Fruit fly (Drosophila melanogaster) whole organism, wandering third instar larva: ENCODE measurements around the gene MetRS-m.

Experiments
- CrebA ChIP-seq: fragments of 200-800 bp; sonication (Bioruptor generic); optimal IDR thresholded peaks from 2 replicates; lab custom pipeline; 2016; ENCODE audit warnings: missing biosample characterization, mild to moderate bottlenecking, missing genetic modification characterization, borderline replicate concordance
- Mio ChIP-seq: sonication (Bioruptor generic); optimal IDR thresholded peaks from 2 replicates; lab custom pipeline; 2016; ENCODE audit warnings: missing biosample characterization, missing genetic modification characterization
- N ChIP-seq: fragments of >200 bp; optimal IDR thresholded peaks from 2 replicates; lab custom pipeline; 2018; ENCODE audit warnings: missing biosample characterization, missing external identifiers, missing genetic modification characterization
- br ChIP-seq: fragments of 200-800 bp; sonication (Bioruptor generic); optimal IDR thresholded peaks from 2 replicates; lab custom pipeline; 2016; ENCODE audit warnings: missing biosample characterization, missing genetic modification characterization
- dmrt93B ChIP-seq: fragments of 200-800 bp; sonication (Bioruptor generic); optimal IDR thresholded peaks from 2 replicates; lab custom pipeline; 2018; ENCODE audit warnings: missing biosample characterization, mild to moderate bottlenecking, missing genetic modification characterization
- dsf ChIP-seq: sonication (Bioruptor generic); optimal IDR thresholded peaks from 2 replicates; lab custom pipeline; 2016; ENCODE audit warnings: missing biosample characterization, missing genetic modification characterization, borderline replicate concordance
- fru ChIP-seq: fragments of 200-800 bp; sonication (Bioruptor generic); optimal IDR thresholded peaks from 3 replicates; lab custom pipeline; 2016; ENCODE audit warnings: missing biosample characterization, mild to moderate bottlenecking, missing genetic modification characterization
- pan ChIP-seq: fragments of >200 bp; optimal IDR thresholded peaks from 2 replicates; lab custom pipeline; 2017
- psq ChIP-seq: fragments of 200-800 bp; sonication (Bioruptor generic); optimal IDR thresholded peaks from 3 replicates; lab custom pipeline; 2017; ENCODE audit warnings: missing biosample characterization, mild to moderate bottlenecking, missing genetic modification characterization, moderate library complexity
- sage ChIP-seq: fragments of 200-800 bp; sonication (Bioruptor generic); optimal IDR thresholded peaks from 2 replicates; lab custom pipeline; 2016; ENCODE audit warnings: missing biosample characterization, mild to moderate bottlenecking, missing genetic modification characterization

DNA sequence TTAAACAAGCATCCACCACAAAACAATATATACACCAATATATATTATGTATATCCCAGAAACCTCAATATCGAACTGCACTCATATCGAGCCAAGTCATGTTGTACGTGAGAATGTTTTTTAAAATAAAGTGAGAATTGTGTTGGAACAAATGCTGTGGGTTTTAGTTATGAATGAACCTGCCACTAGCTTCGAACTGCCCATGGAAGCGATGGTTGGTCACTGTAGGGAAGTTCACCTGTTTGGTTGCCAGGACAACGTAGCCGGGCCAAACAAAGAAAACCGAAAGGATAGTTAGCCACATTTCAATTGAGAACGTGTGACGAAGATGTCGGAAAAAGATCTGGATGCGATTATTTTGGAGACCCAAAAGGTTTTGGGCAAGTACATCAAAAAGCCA is 42.3 kb upstream of the MetRS-m start, which contains the start of gene IFT54:
- no peak for TF ChIP-seq pan
- TF ChIP-seq dmrt93B (GFP tag; lab: Kevin White, UChicago) = no peak
- TF ChIP-seq fru (GFP tag; lab: Kevin White, UChicago) = no peak
- no peak for TF ChIP-seq sage (GFP tag; lab: Kevin White, UChicago)
- no peak for TF ChIP-seq CrebA (GFP tag; lab: Kevin White, UChicago)
- TF ChIP-seq N (GFP tag; lab: Kevin White, UChicago) = no peak
- TF ChIP-seq dsf (GFP tag; lab: Kevin White, UChicago) = no peak
- TF ChIP-seq Mio = no peak
- no peak for TF ChIP-seq br (GFP tag; lab: Kevin White, UChicago)
- TF ChIP-seq psq (GFP tag; lab: Kevin White, UChicago) = no peak
